Fruit fly (Drosophila melanogaster) whole organism, embryonic: Measurements from ENCODE around the gene CG3630.

ENCODE experiments used
- Bgb ChIP-seq: fragments of 200-800 bp; sonication (Bioruptor generic); IDR thresholded peaks from 2 replicates; pipeline ENCODE4 v1.3.6; 2022; ENCODE audit warnings: missing biosample characterization, missing genetic modification characterization; ENCODE audit not compliant: partially characterized antibody
- BtbVII ChIP-seq: fragments of 200-800 bp; sonication (Bioruptor generic); optimal IDR thresholded peaks from 3 replicates; lab custom pipeline; 2017; ENCODE audit warnings: missing biosample characterization, mild to moderate bottlenecking, missing genetic modification characterization
- CG10147 ChIP-seq: fragments of 200-800 bp; sonication (Bioruptor generic); optimal IDR thresholded peaks from 2 replicates; lab custom pipeline; 2019; ENCODE audit warnings: missing biosample characterization, mild to moderate bottlenecking, missing genetic modification characterization, moderate library complexity
- CG10462 ChIP-seq: fragments of 200-800 bp; sonication (Bioruptor generic); optimal IDR thresholded peaks from 2 replicates; lab custom pipeline; 2016; ENCODE audit warnings: missing biosample characterization, missing genetic modification characterization
- CG12769 ChIP-seq: fragments of 200-800 bp; sonication (Bioruptor generic); optimal IDR thresholded peaks from 2 replicates; lab custom pipeline; 2019; ENCODE audit warnings: missing biosample characterization, mild to moderate bottlenecking, missing genetic modification characterization, moderate library complexity
- CG14965 ChIP-seq: fragments of 200-800 bp; sonication (Bioruptor generic); optimal IDR thresholded peaks from 2 replicates; lab custom pipeline; 2016; ENCODE audit warnings: missing biosample characterization, missing genetic modification characterization, borderline replicate concordance
- CG1529 ChIP-seq: fragments of 200-800 bp; sonication (Bioruptor generic); optimal IDR thresholded peaks from 3 replicates; lab custom pipeline; 2018; ENCODE audit warnings: missing biosample characterization, missing genetic modification characterization
- CG15601 ChIP-seq: fragments of 200-800 bp; sonication (Bioruptor generic); optimal IDR thresholded peaks from 3 replicates; lab custom pipeline; 2019; ENCODE audit warnings: missing biosample characterization, mild to moderate bottlenecking, missing genetic modification characterization, moderate library complexity
- CG1647 ChIP-seq: fragments of 200-800 bp; sonication (Bioruptor generic); optimal IDR thresholded peaks from 3 replicates; lab custom pipeline; 2016; ENCODE audit warnings: missing biosample characterization, missing genetic modification characterization
- CG17359 ChIP-seq: fragments of 200-800 bp; sonication (Bioruptor generic); optimal IDR thresholded peaks from 3 replicates; lab custom pipeline; 2018; ENCODE audit warnings: missing biosample characterization, mild to moderate bottlenecking, missing genetic modification characterization, moderate library complexity
- CG34224 ChIP-seq: fragments of 200-800 bp; sonication (Bioruptor generic); IDR thresholded peaks from 3 replicates; pipeline ENCODE4 v1.3.6; 2022; ENCODE audit warnings: missing biosample characterization, missing genetic modification characterization; ENCODE audit not compliant: partially characterized antibody
- CG43689 ChIP-seq: fragments of 200-800 bp; sonication (Bioruptor generic); IDR thresholded peaks from 2 replicates; pipeline ENCODE4 v1.3.6; 2022; ENCODE audit warnings: missing biosample characterization, missing genetic modification characterization
- CG4424 ChIP-seq: fragments of 200-800 bp; sonication (Bioruptor generic); optimal IDR thresholded peaks from 3 replicates; lab custom pipeline; 2016; ENCODE audit warnings: missing biosample characterization, missing genetic modification characterization
- CG6175 ChIP-seq: fragments of 200-800 bp; sonication (Bioruptor generic); IDR thresholded peaks from 3 replicates; pipeline ENCODE4 v1.3.6; 2022; ENCODE audit warnings: missing biosample characterization, missing genetic modification characterization
- CG7357 ChIP-seq: fragments of 200-800 bp; sonication (Bioruptor generic); IDR thresholded peaks from 3 replicates; pipeline ENCODE4 v1.3.6; 2022; ENCODE audit warnings: missing biosample characterization, missing genetic modification characterization
- CG7372 ChIP-seq: fragments of 200-800 bp; sonication (Bioruptor generic); IDR thresholded peaks from 2 replicates; pipeline ENCODE4 v1.3.6; 2022; ENCODE audit warnings: missing biosample characterization, missing genetic modification characterization
- CG7963 ChIP-seq: fragments of 200-800 bp; sonication (Bioruptor generic); IDR thresholded peaks from 3 replicates; pipeline ENCODE4 v1.3.6; 2022; ENCODE audit warnings: missing biosample characterization, missing genetic modification characterization; ENCODE audit not compliant: partially characterized antibody
- Ets97D ChIP-seq: fragments of 200-800 bp; sonication (Bioruptor generic); optimal IDR thresholded peaks from 3 replicates; lab custom pipeline; 2016; ENCODE audit warnings: missing biosample characterization, missing genetic modification characterization
- MESR4 ChIP-seq: fragments of 200-800 bp; sonication (Bioruptor generic); optimal IDR thresholded peaks from 2 replicates; lab custom pipeline; 2018; ENCODE audit warnings: missing biosample characterization, mild to moderate bottlenecking, missing genetic modification characterization, moderate library complexity
- MTF-1 ChIP-seq: fragments of 200-800 bp; sonication (Bioruptor generic); optimal IDR thresholded peaks from 2 replicates; lab custom pipeline; 2018; ENCODE audit warnings: missing biosample characterization, mild to moderate bottlenecking, missing genetic modification characterization, borderline replicate concordance
- Nf-YB ChIP-seq: fragments of 200-800 bp; sonication (Bioruptor generic); optimal IDR thresholded peaks from 3 replicates; lab custom pipeline; 2019; ENCODE audit warnings: missing biosample characterization, mild to moderate bottlenecking, missing genetic modification characterization, moderate library complexity
- NfI ChIP-seq: fragments of 200-800 bp; sonication (Bioruptor generic); optimal IDR thresholded peaks from 3 replicates; lab custom pipeline; 2018; ENCODE audit warnings: missing biosample characterization, mild to moderate bottlenecking, missing genetic modification characterization, moderate library complexity
- Oli ChIP-seq: fragments of 200-800 bp; sonication (Bioruptor generic); optimal IDR thresholded peaks from 2 replicates; lab custom pipeline; 2018; ENCODE audit warnings: missing biosample characterization, mild to moderate bottlenecking, missing genetic modification characterization, moderate library complexity
- Spps ChIP-seq: fragments of 200-800 bp; sonication (Bioruptor generic); optimal IDR thresholded peaks from 2 replicates; lab custom pipeline; 2018; ENCODE audit warnings: missing biosample characterization, mild to moderate bottlenecking, missing genetic modification characterization
- Xbp1 ChIP-seq: fragments of 200-800 bp; sonication (Bioruptor generic); optimal IDR thresholded peaks from 3 replicates; lab custom pipeline; 2016; ENCODE audit warnings: missing biosample characterization, mild to moderate bottlenecking, missing genetic modification characterization
- YL-1 ChIP-seq: fragments of 200-800 bp; sonication (Bioruptor generic); optimal IDR thresholded peaks from 3 replicates; lab custom pipeline; 2017; ENCODE audit warnings: missing biosample characterization, mild to moderate bottlenecking, missing genetic modification characterization
- ato ChIP-seq: fragments of 200-800 bp; sonication (Bioruptor generic); IDR thresholded peaks from 2 replicates; pipeline ENCODE4 v1.3.6; 2022; ENCODE audit warnings: missing biosample characterization, missing genetic modification characterization; ENCODE audit not compliant: partially characterized antibody
- bab2 ChIP-seq: fragments of 200-800 bp; sonication (Bioruptor generic); optimal IDR thresholded peaks from 2 replicates; lab custom pipeline; 2016; ENCODE audit warnings: missing biosample characterization, missing genetic modification characterization
- bbx ChIP-seq: fragments of 200-800 bp; sonication (Bioruptor generic); IDR thresholded peaks from 2 replicates; pipeline ENCODE4 v1.3.6; 2022; ENCODE audit warnings: missing biosample characterization, missing genetic modification characterization; ENCODE audit not compliant: partially characterized antibody
- br ChIP-seq: fragments of >200 bp; optimal IDR thresholded peaks from 2 replicates; lab custom pipeline; 2017
- chinmo ChIP-seq: fragments of 200-800 bp; sonication (Bioruptor generic); IDR thresholded peaks from 4 replicates; pipeline ENCODE4 v1.3.6; 2022; ENCODE audit warnings: missing biosample characterization, missing genetic modification characterization; ENCODE audit not compliant: partially characterized antibody
- corto ChIP-seq: fragments of 200-800 bp; sonication (Bioruptor generic); optimal IDR thresholded peaks from 2 replicates; lab custom pipeline; 2016; ENCODE audit warnings: missing biosample characterization, mild to moderate bottlenecking, missing genetic modification characterization, moderate library complexity
- dati ChIP-seq: fragments of 200-800 bp; sonication (Bioruptor generic); IDR thresholded peaks from 2 replicates; pipeline ENCODE4 v1.3.6; 2022; ENCODE audit warnings: missing biosample characterization, missing genetic modification characterization
- dmrt99B ChIP-seq: fragments of 200-800 bp; sonication (Bioruptor generic); optimal IDR thresholded peaks from 2 replicates; lab custom pipeline; 2018; ENCODE audit warnings: missing biosample characterization, mild to moderate bottlenecking, missing genetic modification characterization, moderate library complexity
- exex ChIP-seq: fragments of 200-800 bp; sonication (Bioruptor generic); optimal IDR thresholded peaks from 4 replicates; lab custom pipeline; 2018; ENCODE audit warnings: missing biosample characterization, mild to moderate bottlenecking, missing genetic modification characterization, moderate library complexity
- jumu ChIP-seq: fragments of 200-800 bp; sonication (Bioruptor generic); optimal IDR thresholded peaks from 3 replicates; lab custom pipeline; 2016; ENCODE audit warnings: missing biosample characterization, missing genetic modification characterization
- klu ChIP-seq: fragments of 200-800 bp; sonication (Bioruptor generic); IDR thresholded peaks from 2 replicates; pipeline ENCODE4 v1.3.6; 2022; ENCODE audit warnings: missing biosample characterization, missing genetic modification characterization
- nerfin-2 ChIP-seq: fragments of 200-800 bp; sonication (Bioruptor generic); IDR thresholded peaks from 2 replicates; pipeline ENCODE4 v1.3.6; 2022; ENCODE audit warnings: missing biosample characterization, missing genetic modification characterization; ENCODE audit not compliant: partially characterized antibody
- nom ChIP-seq: fragments of 200-800 bp; sonication (Bioruptor generic); optimal IDR thresholded peaks from 2 replicates; lab custom pipeline; 2017; ENCODE audit warnings: missing biosample characterization, missing genetic modification characterization, mild to moderate bottlenecking, moderate library complexity, missing genetic modification reagents
- onecut ChIP-seq: fragments of 200-800 bp; sonication (Bioruptor generic); IDR thresholded peaks from 2 replicates; pipeline ENCODE4 v1.3.6; 2022; ENCODE audit warnings: missing biosample characterization, missing genetic modification characterization
- pfk ChIP-seq: fragments of 200-800 bp; sonication (Bioruptor generic); optimal IDR thresholded peaks from 2 replicates; lab custom pipeline; 2018; ENCODE audit warnings: missing biosample characterization, mild to moderate bottlenecking, missing genetic modification characterization, moderate library complexity
- schlank ChIP-seq: fragments of 200-800 bp; sonication (Bioruptor generic); optimal IDR thresholded peaks from 2 replicates; lab custom pipeline; 2018; ENCODE audit warnings: missing biosample characterization, mild to moderate bottlenecking, missing genetic modification characterization
- sens ChIP-seq: fragments of 200-800 bp; sonication (Bioruptor generic); peaks from one replicate; lab custom pipeline; 2016; ENCODE audit warnings: missing biosample characterization, missing genetic modification characterization
- slp2 ChIP-seq: fragments of 200-800 bp; sonication (Bioruptor generic); optimal IDR thresholded peaks from 2 replicates; lab custom pipeline; 2016; ENCODE audit warnings: missing biosample characterization, missing genetic modification characterization
- so ChIP-seq: fragments of 200-800 bp; sonication (Bioruptor generic); IDR thresholded peaks from 3 replicates; pipeline ENCODE4 v1.3.6; 2022; ENCODE audit warnings: missing biosample characterization, missing genetic modification characterization
- tll ChIP-seq, 2 experiments: fragments of 200-800 bp in 1 of 2; fragments of >200 bp in 1 of 2; sonication (Bioruptor generic) in 1 of 2; optimal IDR thresholded peaks; 2 replicates each; lab custom pipeline; 2017 to 2019; ENCODE audit warnings: missing biosample characterization in 2 of 2, missing genetic modification characterization in 2 of 2, mild to moderate bottlenecking in 1 of 2, moderate library complexity in 1 of 2
- unc-4 ChIP-seq: fragments of 200-800 bp; sonication (Bioruptor generic); IDR thresholded peaks from 2 replicates; pipeline ENCODE4 v1.3.6; 2022; ENCODE audit warnings: missing biosample characterization, missing genetic modification characterization; ENCODE audit not compliant: partially characterized antibody
- unpg ChIP-seq: fragments of 200-800 bp; sonication (Bioruptor generic); optimal IDR thresholded peaks from 3 replicates; lab custom pipeline; 2018; ENCODE audit warnings: missing biosample characterization, mild to moderate bottlenecking, missing genetic modification characterization, moderate library complexity
- wek ChIP-seq: fragments of 200-800 bp; sonication (Bioruptor generic); optimal IDR thresholded peaks from 3 replicates; lab custom pipeline; 2018; ENCODE audit warnings: missing biosample characterization, mild to moderate bottlenecking, missing genetic modification characterization, moderate library complexity
- z ChIP-seq: fragments of 200-800 bp; sonication (Bioruptor generic); IDR thresholded peaks from 3 replicates; pipeline ENCODE4 v1.3.6; 2022; ENCODE audit warnings: missing biosample characterization, missing genetic modification characterization

The CG3630 gene

dm6 chrX:2184563-2184962 lies 22.6 kb downstream of the CG3630 start, which contains the start of the genes Nmd3 and CG17776 (continued):
- TF ChIP-seq sens, result peak; percentile 50
- peak; percentile 37; the same call in 1 of the 2 replicates for TF ChIP-seq bbx
- no peak for TF ChIP-seq Spps (tag; lab: Kevin White, UChicago)
- peak; percentile 61 for TF ChIP-seq Bgb (GFP tag; lab: Robert Waterston, UW)
- no peak for TF ChIP-seq slp2
- TF ChIP-seq schlank (tag; lab: Kevin White, UChicago), result no peak
- 0 out of 2 replicates have a peak, but pooled peaks have one; percentile 6 for TF ChIP-seq onecut (GFP tag; lab: Robert Waterston, UW)
- peak; percentile 38 for TF ChIP-seq Ets97D (GFP tag; lab: Kevin White, UChicago)
- no peak for TF ChIP-seq so (GFP tag; lab: Robert Waterston, UW)
- peak; percentile 69 for TF ChIP-seq unc-4 (GFP tag; lab: Robert Waterston, UW)
- no peak for TF ChIP-seq CG10462 (GFP tag; lab: Kevin White, UChicago)
- TF ChIP-seq CG4424 (GFP tag; lab: Kevin White, UChicago), result no peak
- no peak for TF ChIP-seq dati (GFP tag; lab: Robert Waterston, UW)
- TF ChIP-seq CG1529 (GFP tag; lab: Kevin White, UChicago), result no peak
- no peak for TF ChIP-seq CG7372 (GFP tag; lab: Robert Waterston, UW)
- TF ChIP-seq tll (GFP tag; optimal IDR thresholded peaks at IDR 0.05; lab: Kevin White, UChicago), result no peak
- no peak for TF ChIP-seq CG10147 (GFP tag; lab: Kevin White, UChicago)
- TF ChIP-seq corto, result no peak
- TF ChIP-seq CG14965 (GFP tag; lab: Kevin White, UChicago), result no peak
- TF ChIP-seq Nf-YB (GFP tag; lab: Kevin White, UChicago), result no peak
- no peak for TF ChIP-seq br (lab: Kevin White, UChicago)
- TF ChIP-seq klu (GFP tag; lab: Robert Waterston, UW), result no peak
- no peak for TF ChIP-seq CG6175 (GFP tag; lab: Robert Waterston, UW)
- TF ChIP-seq z, result no peak
- no peak for TF ChIP-seq CG7357 (GFP tag; lab: Robert Waterston, UW)
- TF ChIP-seq YL-1 (GFP tag; lab: Kevin White, UChicago), result peak; percentile 46
- TF ChIP-seq CG7963 (GFP tag; lab: Robert Waterston, UW), result 0 out of 3 replicates have a peak, but pooled peaks have one; percentile 12
- 0 out of 4 replicates have a peak, but pooled peaks have one; percentile 17 for TF ChIP-seq chinmo
- TF ChIP-seq Xbp1 (GFP tag; lab: Kevin White, UChicago), result no peak
- no peak for TF ChIP-seq dmrt99B
- TF ChIP-seq NfI, result no peak
- TF ChIP-seq exex (tag; lab: Kevin White, UChicago), result peak; percentile 13
- TF ChIP-seq nom (GFP tag; lab: Kevin White, UChicago), result no peak
- TF ChIP-seq CG1647, result no peak
- TF ChIP-seq Oli, result no peak
- TF ChIP-seq BtbVII (GFP tag; lab: Kevin White, UChicago), result no peak
- no peak for TF ChIP-seq CG15601 (tag; lab: Kevin White, UChicago)
- no peak for TF ChIP-seq MESR4
- no peak for TF ChIP-seq CG12769 (tag; lab: Kevin White, UChicago)
- peak; percentile 44; the same call in 1 of the 2 replicates for TF ChIP-seq ato (GFP tag; lab: Robert Waterston, UW)
- TF ChIP-seq jumu, result no peak
- no peak for TF ChIP-seq wek (GFP tag; lab: Kevin White, UChicago)
- TF ChIP-seq MTF-1 (GFP tag; lab: Kevin White, UChicago), result no peak
- TF ChIP-seq unpg, result no peak
- no peak for TF ChIP-seq CG43689 (GFP tag; lab: Robert Waterston, UW)
- TF ChIP-seq CG34224 (GFP tag; lab: Robert Waterston, UW), result peak; percentile 83
- TF ChIP-seq CG17359 (tag; lab: Kevin White, UChicago), result no peak
- TF ChIP-seq bab2, result no peak
- no peak for TF ChIP-seq pfk (GFP tag; lab: Kevin White, UChicago)
- peak; percentile 82 for TF ChIP-seq nerfin-2 (GFP tag; lab: Robert Waterston, UW)
